Fruit fly (Drosophila melanogaster): Measurements from ENCODE around the gene Cox10.

DNA sequence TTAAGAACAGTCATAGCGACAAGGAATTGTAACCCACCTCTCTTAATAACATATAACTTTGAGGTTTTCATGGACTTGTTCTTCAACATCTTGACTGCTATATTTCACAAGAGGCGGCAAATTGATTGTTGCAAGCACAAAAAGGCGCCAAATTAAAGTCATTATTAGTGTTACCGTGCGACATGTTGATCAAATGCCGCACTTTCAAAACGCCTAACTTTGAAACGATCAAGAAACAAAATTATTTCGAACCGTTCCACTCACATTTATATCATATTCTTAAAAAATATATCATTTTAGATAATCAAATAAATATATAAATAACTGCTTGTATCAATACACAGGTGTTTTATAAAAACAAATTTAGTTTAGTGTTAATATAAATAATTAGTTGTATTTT is 3.5 kb upstream of the Cox10 start, which contains the start of gene RnrL:
- TF ChIP-seq fd85E (GFP tag; optimal IDR thresholded peaks at IDR 0.05) (no peak), acj6 (GFP tag; optimal IDR thresholded peaks at IDR 0.05) (no peak), CG3919 (GFP tag; optimal IDR thresholded peaks at IDR 0.05) (no peak), cyc (GFP tag; optimal IDR thresholded peaks at IDR 0.05) (no peak), Sox14 (GFP tag; optimal IDR thresholded peaks at IDR 0.05) (no peak), CG32006 (GFP tag; optimal IDR thresholded peaks at IDR 0.05) (no peak), Smox (GFP tag; optimal IDR thresholded peaks at IDR 0.05) (no peak), CG1621 (tag; optimal IDR thresholded peaks at IDR 0.05) (no peak), CG4318 (GFP tag; optimal IDR thresholded peaks at IDR 0.05) (no peak), Hr4 (GFP tag; optimal IDR thresholded peaks at IDR 0.05) (no peak)

All from whole organism, prepupa.